Fruit fly (Drosophila melanogaster): ENCODE measurements around the gene mnb.

DNA sequence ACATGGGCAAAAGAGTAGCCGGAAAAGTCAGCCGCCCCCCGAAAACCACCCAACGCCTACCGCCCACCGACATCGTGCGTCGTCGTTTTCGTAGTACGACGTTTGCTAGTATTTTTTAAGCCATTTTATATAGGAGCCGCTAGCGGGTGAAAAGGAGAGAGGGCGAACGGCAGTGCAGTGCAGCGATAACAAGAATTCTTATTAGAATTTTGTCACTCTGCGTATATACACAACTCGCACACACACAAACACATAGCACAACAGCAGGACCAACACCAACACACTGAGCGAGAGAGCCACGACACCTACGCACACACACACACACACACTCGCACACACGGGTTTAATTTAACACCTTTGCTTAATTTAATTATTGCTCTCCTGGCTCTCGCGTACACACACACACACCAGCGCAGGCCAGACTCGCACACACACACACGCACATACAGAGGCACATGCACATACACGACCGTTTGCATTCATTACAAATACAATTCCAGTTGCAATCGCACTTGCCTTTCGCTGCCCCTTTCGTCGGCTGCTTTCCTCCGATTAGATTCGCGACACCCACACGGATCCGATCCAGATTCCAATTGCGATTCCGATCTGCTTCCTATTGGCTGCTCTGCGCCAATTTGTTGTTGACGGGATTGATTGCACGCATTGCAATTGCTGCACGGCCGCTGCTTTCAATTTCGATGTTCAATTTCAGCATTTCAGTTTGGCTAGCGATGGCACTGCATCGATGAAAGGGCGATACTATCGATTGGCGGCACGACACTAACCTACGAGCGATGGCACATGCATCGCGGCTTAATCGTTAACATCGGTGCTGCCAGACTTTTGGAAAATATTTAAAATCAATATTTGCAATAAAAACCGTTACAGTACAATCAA, 60.0 kb downstream of the mnb start, which contains the start of gene Socs16D:
- TF ChIP-seq CG8478 (optimal IDR thresholded peaks at IDR 0.05) (no peak), CTCF (optimal IDR thresholded peaks at IDR 0.05) (peak; percentile 28 to 59)
